Worm (Caenorhabditis elegans): ENCODE results near the gene nlp-58.

ce11 chrV:9948840-9949239 lies at the start of gene nlp-58:
- TF ChIP-seq C17E4.6 (GFP tag; IDR thresholded peaks at IDR 0.05): no peak
- no peak for TF ChIP-seq lsy-27 (tag; optimal IDR thresholded peaks at IDR 0.05; ENCODE audit: borderline replicate concordance, insufficient read depth)
- TF ChIP-seq chd-7 (tag; optimal IDR thresholded peaks at IDR 0.05): no peak
- TF ChIP-seq dpl-1 (GFP tag; optimal IDR thresholded peaks at IDR 0.05): no peak
- no peak for TF ChIP-seq snpc-4 (GFP tag; optimal IDR thresholded peaks at IDR 0.05)
- TF ChIP-seq snpc-4 (tag; optimal IDR thresholded peaks at IDR 0.05): no peak
- TF ChIP-seq attf-6 (GFP tag; IDR thresholded peaks at IDR 0.05): no peak
- no peak for TF ChIP-seq rcor-1 (GFP tag; IDR thresholded peaks at IDR 0.05)
- no peak for TF ChIP-seq F49E8.2 (tag; optimal IDR thresholded peaks at IDR 0.05; ENCODE audit: insufficient read depth)
- TF ChIP-seq tlf-1 (GFP tag; optimal IDR thresholded peaks at IDR 0.05): no peak
- no peak for TF ChIP-seq madf-6 (GFP tag; IDR thresholded peaks at IDR 0.05)
- TF ChIP-seq F22D6.2 (tag; optimal IDR thresholded peaks at IDR 0.05): no peak
- no peak for TF ChIP-seq ceh-58 (GFP tag; IDR thresholded peaks at IDR 0.05)
- no peak for TF ChIP-seq Y67H2A.10 (GFP tag; conservative IDR thresholded peaks at IDR 0.05)
